Fruit fly (Drosophila melanogaster) whole organism, adult: ENCODE measurements around the gene Glut3.

Experiments
- CG12768 ChIP-seq: fragments of 200-800 bp; sonication (Bioruptor generic); optimal IDR thresholded peaks from 2 replicates; lab custom pipeline; 2017; ENCODE audit warnings: missing biosample characterization, missing genetic modification characterization, mild to moderate bottlenecking, moderate library complexity, missing genetic modification reagents
- Hr96 ChIP-seq: fragments of 200-800 bp; sonication (Bioruptor generic); optimal IDR thresholded peaks from 2 replicates; lab custom pipeline; 2016; ENCODE audit warnings: missing biosample characterization, missing genetic modification characterization
- kay ChIP-seq: fragments of 200-800 bp; sonication (Bioruptor generic); peaks from one replicate; lab custom pipeline; 2016; ENCODE audit warnings: missing biosample characterization, missing genetic modification characterization, borderline replicate concordance

DNA sequence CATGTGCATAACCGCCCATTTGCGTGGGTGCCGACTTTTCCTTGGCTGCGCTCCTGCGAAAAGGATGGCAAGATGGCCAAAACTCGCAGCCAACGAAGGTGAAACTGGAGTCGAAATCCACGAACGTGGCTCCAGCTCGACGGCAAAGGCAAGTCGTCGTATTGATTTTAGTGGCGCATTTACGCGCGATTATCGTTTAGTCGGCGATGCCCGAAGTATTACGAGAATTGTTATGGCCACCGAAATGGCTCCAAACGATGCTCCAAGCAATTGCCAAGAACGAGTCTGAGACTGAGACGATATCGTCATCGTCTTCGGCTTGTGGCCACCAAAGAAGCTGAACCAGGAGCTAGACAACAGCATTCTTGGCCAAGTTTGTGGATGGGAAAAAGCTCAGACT lies 3.5 kb downstream of the Glut3 start:
- TF ChIP-seq CG12768 (GFP tag; lab: Kevin White, UChicago) (no peak), kay (GFP tag; lab: Kevin White, UChicago) (no peak), Hr96 (GFP tag; lab: Kevin White, UChicago) (no peak)
